Worm (Caenorhabditis elegans) whole organism, young adult: Measurements from ENCODE around the gene hira-1.

ENCODE experiments used
- B0336.3 ChIP-seq: fragments of 200-800 bp; sonication (Bioruptor generic); IDR thresholded peaks from 2 replicates; pipeline ENCODE4 v1.3.6; 2022; ENCODE audit warnings: missing genetic modification characterization, missing compliant biosample characterization
- F22D6.2 ChIP-seq: sonication (generic microtip); optimal IDR thresholded peaks from 2 replicates; lab custom pipeline; 2016; ENCODE audit warnings: mild to moderate bottlenecking, missing genetic modification characterization, missing compliant biosample characterization
- F23B12.7 ChIP-seq: sonication (generic microtip); optimal IDR thresholded peaks from 2 replicates; lab custom pipeline; 2017; ENCODE audit warnings: missing genetic modification characterization, mild to moderate bottlenecking, missing compliant biosample characterization, antibody characterized with exemption, moderate library complexity; ENCODE audit not compliant: insufficient read depth
- Y56A3A.18 ChIP-seq: fragments of 200-800 bp; sonication (Bioruptor generic); IDR thresholded peaks from 2 replicates; pipeline ENCODE4 v1.3.6; 2022; ENCODE audit warnings: missing genetic modification reagents, missing genetic modification characterization, missing compliant biosample characterization
- ccch-3 ChIP-seq: fragments of 200-800 bp; sonication (Bioruptor generic); optimal IDR thresholded peaks from 2 replicates; lab custom pipeline; 2018; ENCODE audit warnings: mild to moderate bottlenecking, missing genetic modification characterization, missing compliant biosample characterization
- ceh-91 ChIP-seq: fragments of 200-800 bp; sonication (Bioruptor generic); IDR thresholded peaks from 2 replicates; pipeline ENCODE4 v1.3.6; 2022; ENCODE audit warnings: missing genetic modification reagents, missing genetic modification characterization, missing compliant biosample characterization
- egl-18 ChIP-seq: fragments of 200-800 bp; sonication (Bioruptor generic); IDR thresholded peaks from 2 replicates; pipeline ENCODE4 v1.3.6; 2022; ENCODE audit warnings: missing genetic modification reagents, missing genetic modification characterization, missing compliant biosample characterization
- gei-17 ChIP-seq: fragments of 200-800 bp; sonication (Bioruptor generic); optimal IDR thresholded peaks from 2 replicates; lab custom pipeline; 2018; ENCODE audit warnings: mild to moderate bottlenecking, missing genetic modification characterization, missing compliant biosample characterization
- let-607 ChIP-seq, 2 experiments: fragments of 200-800 bp in 1 of 2; sonication (Bioruptor generic) in 1 of 2; sonication (generic microtip) in 1 of 2; optimal IDR thresholded peaks; 2 replicates each; lab custom pipeline; 2016 to 2018; ENCODE audit warnings: mild to moderate bottlenecking in 2 of 2, missing compliant biosample characterization in 2 of 2, missing genetic modification characterization in 2 of 2, moderate library complexity in 2 of 2, missing genotype in 1 of 2
- madf-10 ChIP-seq: sonication (generic microtip); optimal IDR thresholded peaks from 2 replicates; lab custom pipeline; 2016; ENCODE audit warnings: mild to moderate bottlenecking, missing genetic modification characterization, missing compliant biosample characterization
- nfya-2 ChIP-seq: fragments of 200-800 bp; sonication (Bioruptor generic); IDR thresholded peaks from 2 replicates; pipeline ENCODE4 v1.3.6; 2022; ENCODE audit warnings: missing genetic modification reagents, missing genetic modification characterization, missing compliant biosample characterization
- nhr-90 ChIP-seq: sonication (generic microtip); optimal IDR thresholded peaks from 2 replicates; lab custom pipeline; 2016; ENCODE audit warnings: missing genotype, mild to moderate bottlenecking, missing genetic modification characterization, missing compliant biosample characterization
- ztf-26 ChIP-seq: sonication (generic microtip); optimal IDR thresholded peaks from 2 replicates; lab custom pipeline; 2017; ENCODE audit warnings: missing genetic modification characterization, missing compliant biosample characterization
- ztf-3 ChIP-seq: fragments of 200-800 bp; sonication (Bioruptor generic); optimal IDR thresholded peaks from 2 replicates; lab custom pipeline; 2018; ENCODE audit warnings: mild to moderate bottlenecking, missing genetic modification characterization, missing compliant biosample characterization

DNA sequence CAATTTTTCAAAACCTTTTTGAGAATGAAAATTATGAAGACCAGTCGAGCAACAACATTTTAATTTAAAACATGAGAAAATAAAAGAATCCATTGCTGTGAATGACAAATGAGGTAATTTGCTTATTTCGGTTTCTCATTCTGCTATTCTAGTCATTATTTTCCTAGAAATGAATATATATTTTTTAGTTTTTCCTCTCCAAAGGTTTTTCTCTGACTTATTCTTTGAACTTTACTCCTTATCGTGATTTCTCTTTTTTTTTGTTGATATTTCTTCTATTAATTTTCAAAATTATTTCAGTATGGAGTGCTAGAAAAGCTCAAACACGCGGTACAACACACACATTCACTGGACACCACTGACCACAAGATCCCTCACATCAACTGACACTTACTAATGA, 5.3 kb upstream of the hira-1 start, which contains the start of gene pup-2:
- TF ChIP-seq ztf-3 (GFP tag; lab: Kevin White, UChicago) (no peak), let-607 (tag; optimal IDR thresholded peaks at IDR 0.05; lab: Kevin White, UChicago) (no peak), egl-18 (GFP tag; lab: Robert Waterston, UW) (no peak), B0336.3 (GFP tag; lab: Robert Waterston, UW) (no peak), F22D6.2 (no peak), nfya-2 (GFP tag; lab: Robert Waterston, UW) (no peak), madf-10 (tag; lab: Kevin White, UChicago) (no peak), Y56A3A.18 (GFP tag; lab: Robert Waterston, UW) (no peak), ztf-26 (no peak), nhr-90 (tag; lab: Kevin White, UChicago) (no peak), ceh-91 (GFP tag; lab: Robert Waterston, UW) (no peak), gei-17 (no peak), ccch-3 (no peak), F23B12.7 (tag; lab: Kevin White, UChicago) (no peak)
